Fruit fly (Drosophila melanogaster) whole organism, embryonic: ENCODE measurements around the gene SoYb.
A peak's percentile ranks its signal among the peaks of the same experiment; 100 is the strongest.

Experiments used
- Adf1 ChIP-seq: fragments of 200-800 bp; sonication (Bioruptor generic); IDR thresholded peaks from 2 replicates; pipeline ENCODE4 v1.3.6; 2022; ENCODE audit warnings: missing biosample characterization, missing genetic modification characterization
- BEAF-32 ChIP-seq: fragments of 200-800 bp; sonication (Bioruptor generic); optimal IDR thresholded peaks from 3 replicates; lab custom pipeline; 2017; ENCODE audit warnings: missing biosample characterization, missing genetic modification characterization, mild to moderate bottlenecking, moderate library complexity, missing genetic modification reagents
- CG10209 ChIP-seq: fragments of 200-800 bp; sonication (Bioruptor generic); optimal IDR thresholded peaks from 3 replicates; lab custom pipeline; 2017; ENCODE audit warnings: missing biosample characterization, mild to moderate bottlenecking, missing genetic modification characterization, missing genetic modification reagents
- CG11398 ChIP-seq: fragments of 200-800 bp; sonication (Bioruptor generic); optimal IDR thresholded peaks from 2 replicates; lab custom pipeline; 2016; ENCODE audit warnings: missing biosample characterization, missing genetic modification characterization
- CG11504 ChIP-seq: fragments of 200-800 bp; sonication (Bioruptor generic); optimal IDR thresholded peaks from 3 replicates; lab custom pipeline; 2019; ENCODE audit warnings: missing biosample characterization, mild to moderate bottlenecking, missing genetic modification characterization, moderate library complexity
- CG12219 ChIP-seq: fragments of 200-800 bp; sonication (Bioruptor generic); optimal IDR thresholded peaks from 3 replicates; lab custom pipeline; 2018; ENCODE audit warnings: missing biosample characterization, mild to moderate bottlenecking, missing genetic modification characterization
- CG12299 ChIP-seq: fragments of 200-800 bp; sonication (Bioruptor generic); optimal IDR thresholded peaks from 2 replicates; lab custom pipeline; 2018; ENCODE audit warnings: missing biosample characterization, mild to moderate bottlenecking, missing genetic modification characterization
- CG1233 ChIP-seq: fragments of 200-800 bp; sonication (Bioruptor generic); optimal IDR thresholded peaks from 4 replicates; lab custom pipeline; 2018; ENCODE audit warnings: missing biosample characterization, mild to moderate bottlenecking, missing genetic modification characterization
- CG13424 ChIP-seq: fragments of 200-800 bp; sonication (Bioruptor generic); optimal IDR thresholded peaks from 2 replicates; lab custom pipeline; 2019; ENCODE audit warnings: missing biosample characterization, mild to moderate bottlenecking, missing genetic modification characterization, moderate library complexity
- CG14667 ChIP-seq: fragments of 200-800 bp; sonication (Bioruptor generic); IDR thresholded peaks from 2 replicates; pipeline ENCODE4 v1.3.6; 2022; ENCODE audit warnings: missing biosample characterization, missing genetic modification characterization
- CG17912 ChIP-seq: fragments of 200-800 bp; sonication (Bioruptor generic); optimal IDR thresholded peaks from 2 replicates; lab custom pipeline; 2018; ENCODE audit warnings: missing biosample characterization, mild to moderate bottlenecking, missing genetic modification characterization
- CG18619 ChIP-seq: fragments of 200-800 bp; sonication (Bioruptor generic); optimal IDR thresholded peaks from 3 replicates; lab custom pipeline; 2017; ENCODE audit warnings: missing biosample characterization, mild to moderate bottlenecking, missing genetic modification characterization
- CG4617 ChIP-seq: fragments of 200-800 bp; sonication (Bioruptor generic); optimal IDR thresholded peaks from 3 replicates; lab custom pipeline; 2016; ENCODE audit warnings: missing biosample characterization, missing genetic modification characterization, borderline replicate concordance
- CG6272 ChIP-seq: fragments of 200-800 bp; sonication (Bioruptor generic); IDR thresholded peaks from 2 replicates; pipeline ENCODE4 v1.3.6; 2022; ENCODE audit warnings: missing biosample characterization, missing genetic modification characterization
- CG6689 ChIP-seq: fragments of 200-800 bp; sonication (Bioruptor generic); IDR thresholded peaks from 2 replicates; pipeline ENCODE4 v1.3.6; 2022; ENCODE audit warnings: missing biosample characterization, missing genetic modification characterization
- CG7271 ChIP-seq: fragments of 200-800 bp; sonication (Bioruptor generic); optimal IDR thresholded peaks from 2 replicates; lab custom pipeline; 2018; ENCODE audit warnings: missing biosample characterization, mild to moderate bottlenecking, missing genetic modification characterization, moderate library complexity
- CG7963 ChIP-seq: fragments of 200-800 bp; sonication (Bioruptor generic); IDR thresholded peaks from 3 replicates; pipeline ENCODE4 v1.3.6; 2022; ENCODE audit warnings: missing biosample characterization, missing genetic modification characterization; ENCODE audit not compliant: partially characterized antibody
- CG8388 ChIP-seq: fragments of 200-800 bp; sonication (Bioruptor generic); optimal IDR thresholded peaks from 2 replicates; lab custom pipeline; 2019; ENCODE audit warnings: missing biosample characterization, mild to moderate bottlenecking, missing genetic modification characterization, moderate library complexity
- CrebB ChIP-seq: fragments of 200-800 bp; sonication (Bioruptor generic); optimal IDR thresholded peaks from 3 replicates; lab custom pipeline; 2018; ENCODE audit warnings: missing biosample characterization, mild to moderate bottlenecking, missing genetic modification characterization
- Dbx ChIP-seq: fragments of 200-800 bp; sonication (Bioruptor generic); IDR thresholded peaks from 3 replicates; pipeline ENCODE4 v1.3.6; 2022; ENCODE audit warnings: missing biosample characterization, missing genetic modification characterization
- E2f2 ChIP-seq: fragments of 200-800 bp; sonication (Bioruptor generic); IDR thresholded peaks from 2 replicates; pipeline ENCODE4 v1.3.6; 2022; ENCODE audit warnings: missing biosample characterization, missing genetic modification characterization
- Elba2 ChIP-seq: fragments of 200-800 bp; sonication (Bioruptor generic); optimal IDR thresholded peaks from 3 replicates; lab custom pipeline; 2016; ENCODE audit warnings: missing biosample characterization, missing genetic modification characterization
- HLHmδ ChIP-seq: fragments of 200-800 bp; sonication (Bioruptor generic); optimal IDR thresholded peaks from 2 replicates; lab custom pipeline; 2018; ENCODE audit warnings: missing biosample characterization, mild to moderate bottlenecking, missing genetic modification characterization, moderate library complexity
- Hmr ChIP-seq: fragments of 200-800 bp; sonication (Bioruptor generic); optimal IDR thresholded peaks from 3 replicates; lab custom pipeline; 2017; ENCODE audit warnings: mild to moderate bottlenecking, missing biosample characterization, missing genetic modification reagents, missing genetic modification characterization
- Hr78 ChIP-seq, 2 experiments: fragments of 200-800 bp in 1 of 2; fragments of >200 bp in 1 of 2; sonication (Bioruptor generic) in 1 of 2; optimal IDR thresholded peaks; 2 replicates each; lab custom pipeline; 2017 to 2019; ENCODE audit warnings: missing biosample characterization in 2 of 2, missing genetic modification characterization in 2 of 2, mild to moderate bottlenecking in 1 of 2, moderate library complexity in 1 of 2
- Kr ChIP-seq: fragments of 200-800 bp; sonication (Bioruptor generic); optimal IDR thresholded peaks from 2 replicates; lab custom pipeline; 2017; ENCODE audit warnings: missing biosample characterization, mild to moderate bottlenecking, missing genetic modification characterization
- Lim3 ChIP-seq: fragments of 200-800 bp; sonication (Bioruptor generic); IDR thresholded peaks from 2 replicates; pipeline ENCODE4 v1.3.6; 2022; ENCODE audit warnings: missing biosample characterization, missing genetic modification characterization
- Mad ChIP-seq: fragments of 200-800 bp; sonication (Bioruptor generic); optimal IDR thresholded peaks from 2 replicates; lab custom pipeline; 2016; ENCODE audit warnings: missing biosample characterization, missing genetic modification characterization
- Mes4 ChIP-seq: fragments of 200-800 bp; sonication (Bioruptor generic); optimal IDR thresholded peaks from 2 replicates; lab custom pipeline; 2016; ENCODE audit warnings: missing biosample characterization, missing genetic modification characterization
- Nf-YB ChIP-seq: fragments of 200-800 bp; sonication (Bioruptor generic); optimal IDR thresholded peaks from 3 replicates; lab custom pipeline; 2019; ENCODE audit warnings: missing biosample characterization, mild to moderate bottlenecking, missing genetic modification characterization, moderate library complexity
- Optix ChIP-seq: fragments of 200-800 bp; sonication (Bioruptor generic); IDR thresholded peaks from 3 replicates; pipeline ENCODE4 v1.3.6; 2022; ENCODE audit warnings: missing biosample characterization, missing genetic modification characterization
- Pdp1 ChIP-seq, 2 experiments: fragments of 200-800 bp; sonication (Bioruptor generic); optimal IDR thresholded peaks; 3 replicates each; lab custom pipeline; 2016; ENCODE audit warnings: missing biosample characterization in 2 of 2, missing genetic modification characterization in 2 of 2, mild to moderate bottlenecking in 1 of 2, moderate library complexity in 1 of 2
- Poxn ChIP-seq: fragments of 200-800 bp; sonication (Bioruptor generic); IDR thresholded peaks from 2 replicates; pipeline ENCODE4 v1.3.6; 2022; ENCODE audit warnings: missing biosample characterization, missing genetic modification characterization
- Six4 ChIP-seq: fragments of 200-800 bp; sonication (Bioruptor generic); optimal IDR thresholded peaks from 2 replicates; lab custom pipeline; 2016; ENCODE audit warnings: missing biosample characterization, missing genetic modification characterization
- ato ChIP-seq: fragments of 200-800 bp; sonication (Bioruptor generic); IDR thresholded peaks from 2 replicates; pipeline ENCODE4 v1.3.6; 2022; ENCODE audit warnings: missing biosample characterization, missing genetic modification characterization; ENCODE audit not compliant: partially characterized antibody
- bcd ChIP-seq: fragments of 200-800 bp; sonication (Bioruptor generic); optimal IDR thresholded peaks from 2 replicates; lab custom pipeline; 2017; ENCODE audit warnings: missing biosample characterization, mild to moderate bottlenecking, missing genetic modification characterization
- btn ChIP-seq: fragments of 200-800 bp; sonication (Bioruptor generic); optimal IDR thresholded peaks from 2 replicates; lab custom pipeline; 2016; ENCODE audit warnings: missing biosample characterization, missing genetic modification characterization
- cato ChIP-seq: fragments of 200-800 bp; sonication (Bioruptor generic); optimal IDR thresholded peaks from 2 replicates; lab custom pipeline; 2016; ENCODE audit warnings: missing biosample characterization, missing genetic modification characterization, borderline replicate concordance
- cg ChIP-seq: fragments of 200-800 bp; sonication (Bioruptor generic); optimal IDR thresholded peaks from 3 replicates; lab custom pipeline; 2019; ENCODE audit warnings: missing biosample characterization, mild to moderate bottlenecking, missing genetic modification characterization, moderate library complexity
- chinmo ChIP-seq: fragments of 200-800 bp; sonication (Bioruptor generic); IDR thresholded peaks from 4 replicates; pipeline ENCODE4 v1.3.6; 2022; ENCODE audit warnings: missing biosample characterization, missing genetic modification characterization; ENCODE audit not compliant: partially characterized antibody
- crol ChIP-seq: fragments of 200-800 bp; sonication (Bioruptor generic); IDR thresholded peaks from 2 replicates; pipeline ENCODE4 v1.3.6; 2022; ENCODE audit warnings: missing biosample characterization, missing genetic modification characterization
- eve ChIP-seq, 2 experiments: fragments of >200 bp; optimal IDR thresholded peaks; 2 replicates each; lab custom pipeline; 2017; ENCODE audit warnings: missing biosample characterization in 2 of 2, missing genetic modification characterization in 2 of 2
- fd64A ChIP-seq: fragments of 200-800 bp; sonication (Bioruptor generic); optimal IDR thresholded peaks from 3 replicates; lab custom pipeline; 2018; ENCODE audit warnings: missing biosample characterization, mild to moderate bottlenecking, missing genetic modification characterization
- kah ChIP-seq: fragments of 200-800 bp; sonication (Bioruptor generic); optimal IDR thresholded peaks from 2 replicates; lab custom pipeline; 2018; ENCODE audit warnings: missing biosample characterization, mild to moderate bottlenecking, missing genetic modification characterization
- pb ChIP-seq: fragments of 200-800 bp; sonication (Bioruptor generic); optimal IDR thresholded peaks from 3 replicates; lab custom pipeline; 2016; ENCODE audit warnings: missing biosample characterization, missing genetic modification characterization
- psq ChIP-seq: fragments of 200-800 bp; sonication (Bioruptor generic); optimal IDR thresholded peaks from 2 replicates; lab custom pipeline; 2017; ENCODE audit warnings: missing biosample characterization, missing genetic modification characterization
- sob ChIP-seq: fragments of 200-800 bp; sonication (Bioruptor generic); IDR thresholded peaks from 2 replicates; pipeline ENCODE4 v1.3.6; 2022; ENCODE audit warnings: missing biosample characterization, missing genetic modification characterization
- toy ChIP-seq: fragments of 200-800 bp; sonication (Bioruptor generic); IDR thresholded peaks from 2 replicates; pipeline ENCODE4 v1.3.6; 2022; ENCODE audit warnings: missing biosample characterization, missing genetic modification characterization
- trem ChIP-seq: fragments of 200-800 bp; optimal IDR thresholded peaks from 3 replicates; lab custom pipeline; 2019; ENCODE audit warnings: missing biosample characterization, mild to moderate bottlenecking, missing genetic modification characterization, moderate library complexity
- unc-4 ChIP-seq: fragments of 200-800 bp; sonication (Bioruptor generic); IDR thresholded peaks from 2 replicates; pipeline ENCODE4 v1.3.6; 2022; ENCODE audit warnings: missing biosample characterization, missing genetic modification characterization; ENCODE audit not compliant: partially characterized antibody

SoYb gene

dm6 chr2L:9968201-9968727, 34.3 kb downstream of the SoYb start (continued):
- TF ChIP-seq Dbx (GFP tag; lab: Robert Waterston, UW) = no peak
- TF ChIP-seq Adf1 (GFP tag; lab: Robert Waterston, UW) = no peak
- peak in 1 of 2 experiments; percentile 74 for TF ChIP-seq Pdp1 (GFP tag; optimal IDR thresholded peaks at IDR 0.05; lab: Kevin White, UChicago)
- peak; percentile 20 for TF ChIP-seq trem (tag; lab: Kevin White, UChicago)
- TF ChIP-seq Mes4 = no peak
- no peak for TF ChIP-seq CG14667 (GFP tag; lab: Robert Waterston, UW)
- TF ChIP-seq CG12299 (tag; lab: Kevin White, UChicago) = no peak
- no peak for TF ChIP-seq CG4617
- no peak for TF ChIP-seq toy (GFP tag; lab: Robert Waterston, UW)
- no peak for TF ChIP-seq CG1233 (GFP tag; lab: Kevin White, UChicago)
- no peak for TF ChIP-seq btn (GFP tag; lab: Kevin White, UChicago)
- no peak for TF ChIP-seq psq (GFP tag; lab: Kevin White, UChicago)
- no peak for TF ChIP-seq CG6272
- TF ChIP-seq Nf-YB (GFP tag; lab: Kevin White, UChicago) = no peak
- no peak for TF ChIP-seq HLHmδ
- peak; percentile 37 for TF ChIP-seq BEAF-32 (GFP tag; lab: Kevin White, UChicago)
- no peak for TF ChIP-seq pb (GFP tag; lab: Kevin White, UChicago)
- TF ChIP-seq CG11398 (GFP tag; lab: Kevin White, UChicago) = no peak
- no peak for TF ChIP-seq Hr78 (GFP tag; optimal IDR thresholded peaks at IDR 0.05; lab: Kevin White, UChicago)
- peak; percentile 46; the same call in 1 of the 3 replicates for TF ChIP-seq CG7963 (GFP tag; lab: Robert Waterston, UW)
- peak; percentile 89 for TF ChIP-seq E2f2
- TF ChIP-seq Optix (GFP tag; lab: Robert Waterston, UW) = no peak
- TF ChIP-seq CG17912 (GFP tag; lab: Kevin White, UChicago) = no peak
- no peak for TF ChIP-seq CG8388 (GFP tag; lab: Kevin White, UChicago)
- TF ChIP-seq cato (GFP tag; lab: Kevin White, UChicago) = no peak
- TF ChIP-seq ato (GFP tag; lab: Robert Waterston, UW) = peak; percentile 70
- TF ChIP-seq Hmr (GFP tag; lab: Kevin White, UChicago) = no peak
- no peak for TF ChIP-seq fd64A (GFP tag; lab: Kevin White, UChicago)
- TF ChIP-seq unc-4 (GFP tag; lab: Robert Waterston, UW) = peak; percentile 57
- TF ChIP-seq cg (GFP tag; lab: Kevin White, UChicago) = no peak
- TF ChIP-seq CG18619 (GFP tag; lab: Kevin White, UChicago) = no peak
- TF ChIP-seq Lim3 (GFP tag; lab: Robert Waterston, UW) = no peak
- no peak for TF ChIP-seq CG13424
- TF ChIP-seq CG12219 = no peak
- TF ChIP-seq CG6689 = no peak
- TF ChIP-seq sob (GFP tag; lab: Robert Waterston, UW) = no peak
- TF ChIP-seq CG7271 (tag; lab: Kevin White, UChicago) = no peak
- TF ChIP-seq kah (GFP tag; lab: Kevin White, UChicago) = no peak
- TF ChIP-seq CrebB (tag; lab: Kevin White, UChicago) = no peak
- TF ChIP-seq Elba2 (GFP tag; lab: Kevin White, UChicago) = no peak
- TF ChIP-seq bcd = no peak
- TF ChIP-seq chinmo = 0 out of 4 replicates have a peak, but pooled peaks have one; percentile 53
- TF ChIP-seq crol (GFP tag; lab: Robert Waterston, UW) = no peak
- TF ChIP-seq Kr (GFP tag; lab: Kevin White, UChicago) = no peak
- TF ChIP-seq CG10209 (GFP tag; lab: Kevin White, UChicago) = no peak
- TF ChIP-seq Poxn (GFP tag; lab: Robert Waterston, UW) = no peak
- no peak for TF ChIP-seq Mad (GFP tag; lab: Kevin White, UChicago)
- no peak for TF ChIP-seq CG11504
- no peak for TF ChIP-seq Six4 (GFP tag; lab: Kevin White, UChicago)
- TF ChIP-seq eve (GFP tag; optimal IDR thresholded peaks at IDR 0.05; lab: Kevin White, UChicago) = no peak
